Worm (Caenorhabditis elegans) whole organism, L1 larva: ENCODE data around the gene mrps-18B.

Source experiments
- C34B4.2 ChIP-seq: sonication (generic microtip); optimal IDR thresholded peaks from 2 replicates; lab custom pipeline; 2017; ENCODE audit warnings: mild to moderate bottlenecking, missing genetic modification characterization, missing compliant biosample characterization
- Y116A8C.19 ChIP-seq: sonication (generic microtip); optimal IDR thresholded peaks from 2 replicates; lab custom pipeline; 2016; ENCODE audit warnings: missing compliant biosample characterization, missing genetic modification characterization, borderline replicate concordance
- aha-1 ChIP-seq: fragments of 150-350 bp; optimal IDR thresholded peaks from 2 replicates; lab custom pipeline; 2014; ENCODE audit warnings: missing biosample characterization, missing genetic modification characterization
- alr-1 ChIP-seq: fragments of 200-800 bp; sonication (Bioruptor generic); optimal IDR thresholded peaks from 2 replicates; lab custom pipeline; 2018; ENCODE audit warnings: borderline replicate concordance, mild to moderate bottlenecking, missing genetic modification characterization, missing compliant biosample characterization
- ama-1 ChIP-seq: fragments of 150-350 bp; optimal IDR thresholded peaks from 2 replicates; lab custom pipeline; 2014
- blmp-1 ChIP-seq: fragments of 150-350 bp; optimal IDR thresholded peaks from 2 replicates; lab custom pipeline; 2014; ENCODE audit warnings: missing biosample characterization, missing genetic modification characterization
- ceh-8 ChIP-seq: fragments of 200-800 bp; sonication (Bioruptor generic); optimal IDR thresholded peaks from 2 replicates; lab custom pipeline; 2018; ENCODE audit warnings: mild to moderate bottlenecking, missing genetic modification characterization, moderate library complexity, missing compliant biosample characterization
- ceh-90 ChIP-seq: sonication (generic microtip); optimal IDR thresholded peaks from 2 replicates; lab custom pipeline; 2016; ENCODE audit warnings: missing genetic modification characterization, missing compliant biosample characterization
- dpl-1 ChIP-seq, 3 experiments: fragments of 150-350 bp in 2 of 3; sonication (generic microtip) in 1 of 3; optimal IDR thresholded peaks; 2 replicates each; lab custom pipeline; 2014 to 2017; ENCODE audit warnings: missing biosample characterization in 3 of 3, missing genetic modification characterization in 3 of 3, missing genetic modification reagents in 3 of 3
- dsc-1 ChIP-seq: sonication (generic microtip); optimal IDR thresholded peaks from 2 replicates; lab custom pipeline; 2016; ENCODE audit warnings: mild to moderate bottlenecking, missing genetic modification characterization, missing compliant biosample characterization
- efl-1 ChIP-seq, 4 experiments: fragments of 150-350 bp; optimal IDR thresholded peaks in 3 of 4; peaks in 1 of 4; 1 replicate in 1 of 4; 2 replicates in 3 of 4; lab custom pipeline; 2014; ENCODE audit warnings: missing biosample characterization in 2 of 4, missing genetic modification characterization in 2 of 4, missing genetic modification reagents in 2 of 4
- efl-3 ChIP-seq: fragments of 200-800 bp; sonication (Bioruptor generic); optimal IDR thresholded peaks from 2 replicates; lab custom pipeline; 2018; ENCODE audit warnings: mild to moderate bottlenecking, missing genetic modification characterization, missing compliant biosample characterization
- egl-13 ChIP-seq: sonication (generic microtip); optimal IDR thresholded peaks from 2 replicates; lab custom pipeline; 2016; ENCODE audit warnings: missing genotype, missing genetic modification reagents, missing genetic modification characterization, missing compliant biosample characterization
- elt-2 ChIP-seq: sonication (generic microtip); optimal IDR thresholded peaks from 2 replicates; lab custom pipeline; 2016; ENCODE audit warnings: missing genetic modification characterization, mild to moderate bottlenecking, inconsistent platforms, missing compliant biosample characterization, missing genetic modification reagents
- ets-5 ChIP-seq: fragments of 200-800 bp; sonication (Bioruptor generic); IDR thresholded peaks from 2 replicates; pipeline ENCODE4 v1.3.6; 2022; ENCODE audit warnings: missing genetic modification characterization, missing compliant biosample characterization
- hpl-2 ChIP-seq: fragments of 150-350 bp; optimal IDR thresholded peaks from 2 replicates; lab custom pipeline; 2014; ENCODE audit warnings: missing biosample characterization, missing genetic modification reagents, missing genetic modification characterization
- jun-1 ChIP-seq: fragments of 150-350 bp; optimal IDR thresholded peaks from 2 replicates; lab custom pipeline; 2014; ENCODE audit warnings: missing biosample characterization, missing genetic modification reagents, missing genetic modification characterization
- lin-13 ChIP-seq: fragments of 150-350 bp; optimal IDR thresholded peaks from 2 replicates; lab custom pipeline; 2014; ENCODE audit warnings: missing biosample characterization, missing genetic modification reagents, missing genetic modification characterization
- lin-14 ChIP-seq: fragments of 200-800 bp; sonication (Bioruptor generic); optimal IDR thresholded peaks from 2 replicates; lab custom pipeline; 2018; ENCODE audit warnings: mild to moderate bottlenecking, missing genetic modification characterization, moderate library complexity, missing compliant biosample characterization
- lin-15B ChIP-seq: fragments of 150-350 bp; sonication (generic microtip); optimal IDR thresholded peaks from 3 replicates; lab custom pipeline; 2014; ENCODE audit warnings: missing biosample characterization, missing genetic modification characterization
- lin-35 ChIP-seq, 2 experiments: fragments of 150-350 bp; optimal IDR thresholded peaks; 2 replicates each; lab custom pipeline; 2014; ENCODE audit warnings: missing biosample characterization in 2 of 2, missing genetic modification characterization in 2 of 2, missing genetic modification reagents in 2 of 2
- lin-39 ChIP-seq: fragments of 150-350 bp; optimal IDR thresholded peaks from 2 replicates; lab custom pipeline; 2014; ENCODE audit warnings: missing biosample characterization, missing genetic modification reagents, missing genetic modification characterization
- lsy-2 ChIP-seq, 2 experiments: fragments of 150-350 bp; optimal IDR thresholded peaks; 2 replicates each; lab custom pipeline; 2014; ENCODE audit warnings: missing biosample characterization in 2 of 2, missing genetic modification characterization in 2 of 2
- mdl-1 ChIP-seq, 2 experiments: fragments of 150-350 bp; optimal IDR thresholded peaks; 2 replicates each; lab custom pipeline; 2014 to 2017; ENCODE audit warnings: missing biosample characterization in 2 of 2, missing genetic modification characterization in 2 of 2, inconsistent platforms in 1 of 2
- mef-2 ChIP-seq: fragments of 150-350 bp; optimal IDR thresholded peaks from 2 replicates; lab custom pipeline; 2014; ENCODE audit warnings: missing biosample characterization, missing genetic modification characterization
- mep-1 ChIP-seq: fragments of 150-350 bp; optimal IDR thresholded peaks from 2 replicates; lab custom pipeline; 2014; ENCODE audit warnings: missing biosample characterization, missing genetic modification characterization
- nhr-11 ChIP-seq: fragments of 150-350 bp; optimal IDR thresholded peaks from 2 replicates; lab custom pipeline; 2014; ENCODE audit warnings: missing biosample characterization, missing genetic modification characterization
- nhr-19 ChIP-seq: fragments of 200-800 bp; sonication (Bioruptor generic); conservative IDR thresholded peaks from 2 replicates; pipeline ENCODE4 v1.3.6; 2022; ENCODE audit warnings: missing genetic modification characterization, missing compliant biosample characterization
- nhr-20 ChIP-seq: sonication (generic microtip); optimal IDR thresholded peaks from 2 replicates; lab custom pipeline; 2016; ENCODE audit warnings: mild to moderate bottlenecking, missing genetic modification characterization, missing compliant biosample characterization
- nhr-237 ChIP-seq: fragments of 150-350 bp; optimal IDR thresholded peaks from 2 replicates; lab custom pipeline; 2014; ENCODE audit warnings: missing biosample characterization, missing genetic modification characterization
- nhr-71 ChIP-seq: sonication (generic microtip); optimal IDR thresholded peaks from 2 replicates; lab custom pipeline; 2016; ENCODE audit warnings: mild to moderate bottlenecking, missing genetic modification characterization, moderate library complexity, missing compliant biosample characterization
- nhr-76 ChIP-seq: sonication (generic microtip); optimal IDR thresholded peaks from 2 replicates; lab custom pipeline; 2017; ENCODE audit warnings: missing biosample characterization, missing genetic modification characterization
- nhr-85 ChIP-seq: sonication (generic microtip); peaks from one replicate; lab custom pipeline; 2016; ENCODE audit warnings: missing genetic modification characterization, inconsistent platforms, missing compliant biosample characterization
- nhr-90 ChIP-seq: sonication (generic microtip); optimal IDR thresholded peaks from 2 replicates; lab custom pipeline; 2016; ENCODE audit warnings: mild to moderate bottlenecking, missing genetic modification characterization, missing compliant biosample characterization; ENCODE audit not compliant: poor library complexity
- pqm-1 ChIP-seq: sonication (generic microtip); optimal IDR thresholded peaks from 3 replicates; lab custom pipeline; 2017; ENCODE audit warnings: missing biosample characterization, missing genetic modification characterization
- rnt-1 ChIP-seq: sonication (generic microtip); optimal IDR thresholded peaks from 2 replicates; lab custom pipeline; 2016; ENCODE audit warnings: mild to moderate bottlenecking, missing genetic modification characterization, moderate library complexity, missing compliant biosample characterization
- skn-1 ChIP-seq: fragments of 150-350 bp; optimal IDR thresholded peaks from 2 replicates; lab custom pipeline; 2014; ENCODE audit warnings: missing biosample characterization, missing genetic modification characterization
- snpc-4 ChIP-seq: fragments of 150-350 bp; optimal IDR thresholded peaks from 2 replicates; lab custom pipeline; 2014; ENCODE audit warnings: missing biosample characterization, missing genetic modification characterization
- sup-37 ChIP-seq: fragments of 200-800 bp; sonication (Bioruptor generic); optimal IDR thresholded peaks from 2 replicates; lab custom pipeline; 2018; ENCODE audit warnings: mild to moderate bottlenecking, missing genetic modification characterization, missing compliant biosample characterization
- tlp-1 ChIP-seq: fragments of 150-350 bp; optimal IDR thresholded peaks from 2 replicates; lab custom pipeline; 2014; ENCODE audit warnings: missing biosample characterization, missing genetic modification characterization
- unc-30 ChIP-seq: sonication (generic microtip); optimal IDR thresholded peaks from 2 replicates; lab custom pipeline; 2017; ENCODE audit warnings: missing biosample characterization, missing genetic modification characterization
- unc-86 ChIP-seq: sonication (generic microtip); optimal IDR thresholded peaks from 2 replicates; lab custom pipeline; 2016; ENCODE audit warnings: missing genetic modification characterization, missing compliant biosample characterization
- ztf-11 ChIP-seq, 2 experiments: sonication (generic microtip); optimal IDR thresholded peaks; 2 replicates each; lab custom pipeline; 2016 to 2017; ENCODE audit warnings: missing genetic modification characterization in 2 of 2, missing biosample characterization in 1 of 2, missing compliant biosample characterization in 1 of 2
- ztf-4 ChIP-seq: fragments of 150-350 bp; optimal IDR thresholded peaks from 2 replicates; lab custom pipeline; 2014; ENCODE audit warnings: missing biosample characterization, missing genetic modification characterization

Gene mrps-18B

ce11 chrII:8566806-8567266, 41.4 kb downstream of the mrps-18B start, which contains the start of gene F54C9.3:
Gene F54C9.3, minus strand, starts transcription at chrII:8566856.
- TF ChIP-seq lin-35 (GFP tag; optimal IDR thresholded peaks at IDR 0.05; lab: Kevin White, UChicago) = peak in 1 of 2 experiments; percentile 54
- TF ChIP-seq nhr-19 (GFP tag; lab: Robert Waterston, UW) = no peak
- no peak for TF ChIP-seq skn-1 (tag; lab: Kevin White, UChicago)
- TF ChIP-seq ztf-11 (tag; optimal IDR thresholded peaks at IDR 0.05; lab: Kevin White, UChicago) = no peak
- TF ChIP-seq ztf-4 = no peak
- TF ChIP-seq lin-14 (GFP tag; lab: Kevin White, UChicago) = no peak
- peak; percentile 16 for TF ChIP-seq tlp-1 (tag; lab: Kevin White, UChicago)
- no peak for TF ChIP-seq snpc-4 (tag; lab: Kevin White, UChicago)
- TF ChIP-seq elt-2 (tag; lab: Kevin White, UChicago) = peak; percentile 85
- TF ChIP-seq pqm-1 (tag; lab: Kevin White, UChicago) = peak; percentile 57
- no peak for TF ChIP-seq mdl-1 (tag; optimal IDR thresholded peaks at IDR 0.05; lab: Kevin White, UChicago)
- TF ChIP-seq C34B4.2 (tag; lab: Kevin White, UChicago) = no peak
- TF ChIP-seq nhr-85 (tag; lab: Kevin White, UChicago) = no peak
- TF ChIP-seq ama-1 (lab: Kevin White, UChicago) = peak; percentile 1
- no peak for TF ChIP-seq sup-37 (GFP tag; lab: Kevin White, UChicago)
- no peak for TF ChIP-seq unc-86
- peak in 1 of 3 experiments; percentile 27 for TF ChIP-seq dpl-1 (GFP tag; optimal IDR thresholded peaks at IDR 0.05; lab: Kevin White, UChicago)
- TF ChIP-seq nhr-76 = no peak
- peak; percentile 30 for TF ChIP-seq jun-1
- TF ChIP-seq lsy-2 (tag; optimal IDR thresholded peaks at IDR 0.05; lab: Kevin White, UChicago) = peak in 1 of 2 experiments; percentile 13
- no peak for TF ChIP-seq efl-1 (optimal IDR thresholded peaks at IDR 0.05; lab: Kevin White, UChicago)
- TF ChIP-seq efl-1 (GFP tag; optimal IDR thresholded peaks at IDR 0.05 in 1 of 2; lab: Kevin White, UChicago) = peak in 1 of 2 experiments; percentile 92
- no peak for TF ChIP-seq ceh-90
- no peak for TF ChIP-seq dsc-1 (tag; lab: Kevin White, UChicago)
- TF ChIP-seq nhr-71 = no peak
- no peak for TF ChIP-seq nhr-237
- TF ChIP-seq Y116A8C.19 (tag; lab: Kevin White, UChicago) = no peak
- TF ChIP-seq alr-1 (tag; lab: Kevin White, UChicago) = no peak

- TF ChIP-seq lin-39 (tag; lab: Kevin White, UChicago) (no peak), elt-2 (tag; lab: Kevin White, UChicago) (no peak), snpc-4 (tag; lab: Kevin White, UChicago) (no peak), mef-2 (tag; lab: Kevin White, UChicago) (no peak), nhr-11 (no peak), unc-86 (no peak), lin-35 (GFP tag; optimal IDR thresholded peaks at IDR 0.05; lab: Kevin White, UChicago) (no peak)
- TF ChIP-seq, all 84 proteins: peak for 0
These were observed 42.9 kb downstream of the mrps-18B start for ce11 chrII:8568234-8568969.

- TF ChIP-seq sup-37 (GFP tag; lab: Kevin White, UChicago) (no peak), lin-13 (peak; percentile 87), nhr-237 (peak; percentile 78), nhr-11 (peak; percentile 54), ceh-90 (peak; percentile 34), lin-14 (GFP tag; lab: Kevin White, UChicago) (peak; percentile 93), rnt-1 (tag; lab: Kevin White, UChicago) (peak; percentile 92), unc-30 (tag; lab: Kevin White, UChicago) (no peak), skn-1 (tag; lab: Kevin White, UChicago) (peak; percentile 94), lin-15B (tag; lab: Kevin White, UChicago) (peak; percentile 94), snpc-4 (tag; lab: Kevin White, UChicago) (peak; percentile 86), aha-1 (tag; lab: Kevin White, UChicago) (peak; percentile 59), nhr-90 (tag; lab: Kevin White, UChicago) (peak; percentile 84), mep-1 (tag; lab: Kevin White, UChicago) (peak; percentile 98), hpl-2 (peak; percentile 45), ceh-8 (peak; percentile 60), nhr-20 (tag; lab: Kevin White, UChicago) (peak; percentile 95), egl-13 (peak; percentile 74), lsy-2 (tag; optimal IDR thresholded peaks at IDR 0.05; lab: Kevin White, UChicago) (peak; percentile 97 to 99), blmp-1 (tag; lab: Kevin White, UChicago) (peak; percentile 86), efl-3 (GFP tag; lab: Kevin White, UChicago) (no peak), ets-5 (no peak), nhr-71 (peak; percentile 94)
These were observed 43.8 kb downstream of the mrps-18B start, which contains the start of the genes col-38 and rpl-5 for ce11 chrII:8569038-8569977. Gene col-38, minus strand, starts transcription at chrII:8569088. Gene rpl-5, plus strand, starts transcription at chrII:8569927.
